Fruit fly (Drosophila melanogaster) whole organism, embryonic: ENCODE results near the gene SecCl.
A peak's percentile ranks its signal among the peaks of the same experiment; 100 is the strongest.

Source experiments
- Bdp1 ChIP-seq: fragments of 200-800 bp; sonication (Bioruptor generic); optimal IDR thresholded peaks from 3 replicates; lab custom pipeline; 2016; ENCODE audit warnings: missing biosample characterization, missing genetic modification characterization
- CG11695 ChIP-seq: fragments of 200-800 bp; sonication (Bioruptor generic); IDR thresholded peaks from 3 replicates; pipeline ENCODE4 v1.3.6; 2022; ENCODE audit warnings: missing biosample characterization, missing genetic modification characterization
- CG15601 ChIP-seq: fragments of 200-800 bp; sonication (Bioruptor generic); optimal IDR thresholded peaks from 3 replicates; lab custom pipeline; 2019; ENCODE audit warnings: missing biosample characterization, mild to moderate bottlenecking, missing genetic modification characterization, moderate library complexity
- CG17361 ChIP-seq: fragments of 200-800 bp; sonication (Bioruptor generic); IDR thresholded peaks from 3 replicates; pipeline ENCODE4 v1.3.6; 2022; ENCODE audit warnings: missing biosample characterization, missing genetic modification characterization
- CG18476 ChIP-seq: fragments of 200-800 bp; sonication (Bioruptor generic); optimal IDR thresholded peaks from 2 replicates; lab custom pipeline; 2016; ENCODE audit warnings: missing biosample characterization, mild to moderate bottlenecking, missing genetic modification characterization
- CG2199 ChIP-seq: fragments of 200-800 bp; sonication (Bioruptor generic); IDR thresholded peaks from 3 replicates; pipeline ENCODE4 v1.3.6; 2022; ENCODE audit warnings: missing biosample characterization, missing genetic modification characterization
- CG2889 ChIP-seq: fragments of 200-800 bp; sonication (Bioruptor generic); IDR thresholded peaks from 3 replicates; pipeline ENCODE4 v1.3.6; 2022; ENCODE audit warnings: missing biosample characterization, missing genetic modification characterization
- CG30020 ChIP-seq: fragments of 200-800 bp; optimal IDR thresholded peaks from 2 replicates; lab custom pipeline; 2019; ENCODE audit warnings: missing biosample characterization, mild to moderate bottlenecking, missing genetic modification characterization, moderate library complexity
- CG30403 ChIP-seq: fragments of 200-800 bp; sonication (Bioruptor generic); optimal IDR thresholded peaks from 3 replicates; lab custom pipeline; 2016; ENCODE audit warnings: missing biosample characterization, missing genetic modification characterization
- CG31365 ChIP-seq: fragments of 200-800 bp; sonication (Bioruptor generic); optimal IDR thresholded peaks from 2 replicates; lab custom pipeline; 2018; ENCODE audit warnings: missing biosample characterization, mild to moderate bottlenecking, missing genetic modification characterization
- CG31388 ChIP-seq: fragments of 200-800 bp; sonication (Bioruptor generic); optimal IDR thresholded peaks from 2 replicates; lab custom pipeline; 2016; ENCODE audit warnings: missing biosample characterization, missing genetic modification characterization
- CG32767 ChIP-seq: fragments of 200-800 bp; sonication (Bioruptor generic); IDR thresholded peaks from 2 replicates; pipeline ENCODE4 v1.3.6; 2022; ENCODE audit warnings: missing biosample characterization, missing genetic modification characterization
- CG3838 ChIP-seq: fragments of 200-800 bp; sonication (Bioruptor generic); optimal IDR thresholded peaks from 3 replicates; lab custom pipeline; 2016; ENCODE audit warnings: missing biosample characterization, missing genetic modification characterization
- CG4282 ChIP-seq: fragments of 200-800 bp; sonication (Bioruptor generic); optimal IDR thresholded peaks from 2 replicates; lab custom pipeline; 2016; ENCODE audit warnings: missing biosample characterization, missing genetic modification characterization
- CG4617 ChIP-seq: fragments of 200-800 bp; sonication (Bioruptor generic); optimal IDR thresholded peaks from 3 replicates; lab custom pipeline; 2016; ENCODE audit warnings: missing biosample characterization, missing genetic modification characterization, borderline replicate concordance
- CG5180 ChIP-seq: fragments of 200-800 bp; sonication (Bioruptor generic); optimal IDR thresholded peaks from 3 replicates; lab custom pipeline; 2017; ENCODE audit warnings: missing biosample characterization, missing genetic modification characterization, mild to moderate bottlenecking, moderate library complexity, missing genetic modification reagents
- CG7271 ChIP-seq: fragments of 200-800 bp; sonication (Bioruptor generic); optimal IDR thresholded peaks from 2 replicates; lab custom pipeline; 2018; ENCODE audit warnings: missing biosample characterization, mild to moderate bottlenecking, missing genetic modification characterization, moderate library complexity
- CG7963 ChIP-seq: fragments of 200-800 bp; sonication (Bioruptor generic); IDR thresholded peaks from 3 replicates; pipeline ENCODE4 v1.3.6; 2022; ENCODE audit warnings: missing biosample characterization, missing genetic modification characterization; ENCODE audit not compliant: partially characterized antibody
- CG8281 ChIP-seq: fragments of 200-800 bp; sonication (Bioruptor generic); optimal IDR thresholded peaks from 2 replicates; lab custom pipeline; 2018; ENCODE audit warnings: missing biosample characterization, mild to moderate bottlenecking, missing genetic modification characterization, moderate library complexity
- Dll ChIP-seq: fragments of 200-800 bp; sonication (Bioruptor generic); IDR thresholded peaks from 4 replicates; pipeline ENCODE4 v1.3.6; 2022; ENCODE audit warnings: missing biosample characterization, missing genetic modification characterization; ENCODE audit not compliant: partially characterized antibody
- E2f2 ChIP-seq: fragments of 200-800 bp; sonication (Bioruptor generic); IDR thresholded peaks from 2 replicates; pipeline ENCODE4 v1.3.6; 2022; ENCODE audit warnings: missing biosample characterization, missing genetic modification characterization
- Gsc ChIP-seq: fragments of 200-800 bp; sonication (Bioruptor generic); IDR thresholded peaks from 2 replicates; pipeline ENCODE4 v1.3.6; 2022; ENCODE audit warnings: missing biosample characterization, missing genetic modification characterization
- HLH3B ChIP-seq: fragments of 200-800 bp; sonication (Bioruptor generic); IDR thresholded peaks from 2 replicates; pipeline ENCODE4 v1.3.6; 2022; ENCODE audit warnings: missing biosample characterization, missing genetic modification characterization
- HLH4C ChIP-seq: fragments of 200-800 bp; sonication (Bioruptor generic); IDR thresholded peaks from 3 replicates; pipeline ENCODE4 v1.3.6; 2022; ENCODE audit warnings: missing biosample characterization, missing genetic modification characterization; ENCODE audit not compliant: partially characterized antibody
- Hr3 ChIP-seq: fragments of 200-800 bp; sonication (Bioruptor generic); optimal IDR thresholded peaks from 3 replicates; lab custom pipeline; 2016; ENCODE audit warnings: missing biosample characterization, missing genetic modification characterization
- Med ChIP-seq: fragments of 200-800 bp; sonication (Bioruptor generic); peaks from one replicate; lab custom pipeline; 2016; ENCODE audit warnings: missing biosample characterization, missing genetic modification characterization, mild to moderate bottlenecking, inconsistent platforms, moderate library complexity
- NC2α ChIP-seq: fragments of 200-800 bp; sonication (Bioruptor generic); optimal IDR thresholded peaks from 2 replicates; lab custom pipeline; 2016; ENCODE audit warnings: missing biosample characterization, missing genetic modification characterization
- Opbp ChIP-seq: fragments of 200-800 bp; sonication (Bioruptor generic); IDR thresholded peaks from 3 replicates; pipeline ENCODE4 v1.3.6; 2022; ENCODE audit warnings: missing biosample characterization, missing genetic modification characterization; ENCODE audit not compliant: partially characterized antibody
- Tbp ChIP-seq: fragments of >200 bp; optimal IDR thresholded peaks from 2 replicates; lab custom pipeline; 2018; ENCODE audit warnings: missing biosample characterization, missing genetic modification characterization
- bab2 ChIP-seq: fragments of 200-800 bp; sonication (Bioruptor generic); optimal IDR thresholded peaks from 2 replicates; lab custom pipeline; 2016; ENCODE audit warnings: missing biosample characterization, missing genetic modification characterization
- bsh ChIP-seq, 2 experiments: fragments of 200-800 bp; sonication (Bioruptor generic); optimal IDR thresholded peaks; 2 replicates each; lab custom pipeline; 2017 to 2018; ENCODE audit warnings: mild to moderate bottlenecking in 2 of 2, missing biosample characterization in 2 of 2, missing genetic modification characterization in 2 of 2, moderate library complexity in 1 of 2
- corto ChIP-seq: fragments of 200-800 bp; sonication (Bioruptor generic); optimal IDR thresholded peaks from 2 replicates; lab custom pipeline; 2016; ENCODE audit warnings: missing biosample characterization, mild to moderate bottlenecking, missing genetic modification characterization, moderate library complexity
- crol ChIP-seq: fragments of 200-800 bp; sonication (Bioruptor generic); IDR thresholded peaks from 2 replicates; pipeline ENCODE4 v1.3.6; 2022; ENCODE audit warnings: missing biosample characterization, missing genetic modification characterization
- dm ChIP-seq: fragments of 200-800 bp; sonication (Bioruptor generic); optimal IDR thresholded peaks from 3 replicates; lab custom pipeline; 2016; ENCODE audit warnings: missing biosample characterization, missing genetic modification characterization
- ftz-f1 ChIP-seq: fragments of 200-800 bp; sonication (Bioruptor generic); optimal IDR thresholded peaks from 2 replicates; lab custom pipeline; 2016; ENCODE audit warnings: missing biosample characterization, missing genetic modification characterization
- gcm2 ChIP-seq: fragments of 200-800 bp; sonication (Bioruptor generic); optimal IDR thresholded peaks from 2 replicates; lab custom pipeline; 2016; ENCODE audit warnings: missing biosample characterization, missing genetic modification characterization
- gro ChIP-seq: fragments of 200-800 bp; sonication (Bioruptor generic); optimal IDR thresholded peaks from 2 replicates; lab custom pipeline; 2016; ENCODE audit warnings: missing biosample characterization, missing genetic modification characterization
- gsb-n ChIP-seq: fragments of 200-800 bp; sonication (Bioruptor generic); optimal IDR thresholded peaks from 3 replicates; lab custom pipeline; 2018; ENCODE audit warnings: missing biosample characterization, mild to moderate bottlenecking, missing genetic modification characterization
- kay ChIP-seq: fragments of 200-800 bp; sonication (Bioruptor generic); optimal IDR thresholded peaks from 2 replicates; lab custom pipeline; 2016; ENCODE audit warnings: missing biosample characterization, missing genetic modification characterization
- lmd ChIP-seq: fragments of 200-800 bp; sonication (Bioruptor generic); IDR thresholded peaks from 2 replicates; pipeline ENCODE4 v1.3.6; 2022; ENCODE audit warnings: missing biosample characterization, missing genetic modification characterization
- lov ChIP-seq, 2 experiments: fragments of 200-800 bp in 1 of 2; fragments of >200 bp in 1 of 2; sonication (Bioruptor generic) in 1 of 2; IDR thresholded peaks in 1 of 2; optimal IDR thresholded peaks in 1 of 2; 2 replicates in 1 of 2; 3 replicates in 1 of 2; pipeline versions ENCODE4 v1.3.6 to Lab custom; 2017 to 2022; ENCODE audit warnings: missing biosample characterization in 1 of 2, missing genetic modification characterization in 1 of 2
- mirr ChIP-seq: fragments of 200-800 bp; sonication (Bioruptor generic); optimal IDR thresholded peaks from 3 replicates; lab custom pipeline; 2018; ENCODE audit warnings: missing biosample characterization, mild to moderate bottlenecking, missing genetic modification characterization
- nom ChIP-seq: fragments of 200-800 bp; sonication (Bioruptor generic); optimal IDR thresholded peaks from 2 replicates; lab custom pipeline; 2017; ENCODE audit warnings: missing biosample characterization, missing genetic modification characterization, mild to moderate bottlenecking, moderate library complexity, missing genetic modification reagents
- salm ChIP-seq: fragments of 200-800 bp; sonication (Bioruptor generic); optimal IDR thresholded peaks from 2 replicates; lab custom pipeline; 2018; ENCODE audit warnings: missing biosample characterization, mild to moderate bottlenecking, missing genetic modification characterization
- sc ChIP-seq, 3 experiments: fragments of >200 bp in 2 of 3; fragments of 200-800 bp in 1 of 3; sonication (Bioruptor generic) in 1 of 3; optimal IDR thresholded peaks; 2 replicates in 2 of 3; 3 replicates in 1 of 3; lab custom pipeline; 2017; ENCODE audit warnings: mild to moderate bottlenecking in 1 of 3, missing biosample characterization in 1 of 3, missing genetic modification characterization in 1 of 3, missing genetic modification reagents in 1 of 3
- sens ChIP-seq: fragments of 200-800 bp; sonication (Bioruptor generic); peaks from one replicate; lab custom pipeline; 2016; ENCODE audit warnings: missing biosample characterization, missing genetic modification characterization
- tin ChIP-seq: fragments of 200-800 bp; sonication (Bioruptor generic); optimal IDR thresholded peaks from 3 replicates; lab custom pipeline; 2016; ENCODE audit warnings: missing biosample characterization, missing genetic modification characterization
- wor ChIP-seq: fragments of 200-800 bp; sonication (Bioruptor generic); IDR thresholded peaks from 2 replicates; pipeline ENCODE4 v1.3.6; 2022; ENCODE audit warnings: missing biosample characterization, missing genetic modification characterization

SecCl gene

dm6 chr3L:17470110-17470509, at the start of gene SecCl (continued):
- no peak for TF ChIP-seq lov (optimal IDR thresholded peaks at IDR 0.05; lab: Kevin White, UChicago)
- 0 out of 3 replicates have a peak, but pooled peaks have one; percentile 20 for TF ChIP-seq lov (GFP tag; IDR thresholded peaks at IDR 0.05; lab: Robert Waterston, UW)
- no peak for TF ChIP-seq Hr3 (GFP tag; lab: Kevin White, UChicago)
- TF ChIP-seq mirr: peak; percentile 36
- TF ChIP-seq ftz-f1 (GFP tag; lab: Kevin White, UChicago): no peak
- no peak for TF ChIP-seq gro (GFP tag; lab: Kevin White, UChicago)
- peak; percentile 87 for TF ChIP-seq CG5180
- TF ChIP-seq tin (GFP tag; lab: Kevin White, UChicago): no peak
- no peak for TF ChIP-seq salm (tag; lab: Kevin White, UChicago)
- TF ChIP-seq, all 482 proteins: peak for 24

dm6 chr3L:17420610-17421194, 49.2 kb upstream of the SecCl start:
- no peak for TF ChIP-seq CG32767 (GFP tag; lab: Robert Waterston, UW)
- TF ChIP-seq lmd (GFP tag; lab: Robert Waterston, UW): no peak
- TF ChIP-seq nom (GFP tag; lab: Kevin White, UChicago): peak; percentile 1
- TF ChIP-seq CG3838: no peak
- TF ChIP-seq Med (GFP tag; lab: Kevin White, UChicago): peak; percentile 55
- TF ChIP-seq Dll (GFP tag; lab: Robert Waterston, UW): no peak
- no peak for TF ChIP-seq gsb-n
- no peak for TF ChIP-seq CG31365 (tag; lab: Kevin White, UChicago)
- no peak for TF ChIP-seq CG30403
- TF ChIP-seq CG7963: no peak
- no peak for TF ChIP-seq Opbp (GFP tag; lab: Robert Waterston, UW)
- TF ChIP-seq Bdp1 (GFP tag; lab: Kevin White, UChicago): no peak
- peak; percentile 12; the same call in 1 of the 2 replicates for TF ChIP-seq crol (GFP tag; lab: Robert Waterston, UW)
- no peak for TF ChIP-seq CG2199 (GFP tag; lab: Robert Waterston, UW)
- TF ChIP-seq CG2889 (GFP tag; lab: Robert Waterston, UW): no peak
- TF ChIP-seq NC2α (GFP tag; lab: Kevin White, UChicago): no peak
- TF ChIP-seq CG31388 (GFP tag; lab: Kevin White, UChicago): no peak
- no peak for TF ChIP-seq HLH4C (GFP tag; lab: Robert Waterston, UW)
- no peak for TF ChIP-seq gcm2 (GFP tag; lab: Kevin White, UChicago)
- TF ChIP-seq CG15601 (tag; lab: Kevin White, UChicago): no peak
- TF ChIP-seq bsh (GFP tag; optimal IDR thresholded peaks at IDR 0.05; lab: Kevin White, UChicago): peak in 1 of 2 experiments; percentile 42
- no peak for TF ChIP-seq CG7271 (tag; lab: Kevin White, UChicago)
- no peak for TF ChIP-seq Gsc (GFP tag; lab: Robert Waterston, UW)
- no peak for TF ChIP-seq E2f2 (GFP tag; lab: Robert Waterston, UW)
- TF ChIP-seq CG8281 (tag; lab: Kevin White, UChicago): no peak
- no peak for TF ChIP-seq CG30020 (tag; lab: Kevin White, UChicago)
- TF ChIP-seq CG11695 (GFP tag; lab: Robert Waterston, UW): no peak
- no peak for TF ChIP-seq CG18476 (GFP tag; lab: Kevin White, UChicago)
- TF ChIP-seq kay (GFP tag; lab: Kevin White, UChicago): no peak
- no peak for TF ChIP-seq Tbp (GFP tag; lab: Kevin White, UChicago)
- peak; percentile 47 for TF ChIP-seq sens
- TF ChIP-seq dm (GFP tag; lab: Kevin White, UChicago): no peak
- TF ChIP-seq wor (GFP tag; lab: Robert Waterston, UW): no peak
- no peak for TF ChIP-seq CG4617 (GFP tag; lab: Kevin White, UChicago)
- no peak for TF ChIP-seq CG17361
- no peak for TF ChIP-seq bab2 (GFP tag; lab: Kevin White, UChicago)
- TF ChIP-seq HLH3B (GFP tag; lab: Robert Waterston, UW): no peak
- TF ChIP-seq gro (GFP tag; lab: Kevin White, UChicago): no peak
- no peak for TF ChIP-seq sc (optimal IDR thresholded peaks at IDR 0.05; lab: Kevin White, UChicago)
- no peak for TF ChIP-seq sc (GFP tag; optimal IDR thresholded peaks at IDR 0.05; lab: Kevin White, UChicago)
- TF ChIP-seq corto (GFP tag; lab: Kevin White, UChicago): peak; percentile 0
- no peak for TF ChIP-seq CG4282 (GFP tag; lab: Kevin White, UChicago)
